Worm (Caenorhabditis elegans) whole organism, late embryonic: ENCODE measurements around the gene amdh-1.

Experiments
- C08G9.2 ChIP-seq: sonication (generic microtip); optimal IDR thresholded peaks from 2 replicates; lab custom pipeline; 2016; ENCODE audit warnings: mild to moderate bottlenecking, missing genetic modification characterization, moderate library complexity, missing compliant biosample characterization
- C38D4.7 ChIP-seq: fragments of 200-800 bp; sonication (Bioruptor generic); optimal IDR thresholded peaks from 2 replicates; lab custom pipeline; 2018; ENCODE audit warnings: mild to moderate bottlenecking, missing genetic modification characterization, moderate library complexity, missing compliant biosample characterization
- F13H6.1 ChIP-seq: sonication (generic microtip); optimal IDR thresholded peaks from 2 replicates; lab custom pipeline; 2016; ENCODE audit warnings: missing genetic modification characterization, missing compliant biosample characterization
- K02D7.2 ChIP-seq: sonication (generic microtip); optimal IDR thresholded peaks from 2 replicates; lab custom pipeline; 2017; ENCODE audit warnings: mild to moderate bottlenecking, missing genetic modification characterization, missing compliant biosample characterization
- T23F11.4 ChIP-seq: fragments of 200-800 bp; sonication (Bioruptor generic); optimal IDR thresholded peaks from 2 replicates; lab custom pipeline; 2018; ENCODE audit warnings: mild to moderate bottlenecking, missing genetic modification characterization, missing compliant biosample characterization
- ahr-1 ChIP-seq: sonication (generic microtip); optimal IDR thresholded peaks from 2 replicates; lab custom pipeline; 2016; ENCODE audit warnings: missing genetic modification characterization, missing compliant biosample characterization
- ceh-14 ChIP-seq: sonication (generic microtip); optimal IDR thresholded peaks from 2 replicates; lab custom pipeline; 2016; ENCODE audit warnings: missing genotype, missing genetic modification characterization, missing compliant biosample characterization
- ceh-18 ChIP-seq: sonication (generic microtip); optimal IDR thresholded peaks from 2 replicates; lab custom pipeline; 2016; ENCODE audit warnings: missing genetic modification characterization, missing compliant biosample characterization
- ceh-19 ChIP-seq: fragments of 200-800 bp; sonication (Bioruptor generic); optimal IDR thresholded peaks from 2 replicates; lab custom pipeline; 2018; ENCODE audit warnings: mild to moderate bottlenecking, missing genetic modification characterization, missing compliant biosample characterization
- ceh-24 ChIP-seq: sonication (generic microtip); optimal IDR thresholded peaks from 2 replicates; lab custom pipeline; 2016; ENCODE audit warnings: mild to moderate bottlenecking, missing genetic modification characterization, missing compliant biosample characterization
- ceh-30 ChIP-seq: fragments of 150-350 bp; optimal IDR thresholded peaks from 2 replicates; lab custom pipeline; 2014; ENCODE audit warnings: missing biosample characterization, missing genetic modification characterization
- ceh-31 ChIP-seq: sonication (generic microtip); optimal IDR thresholded peaks from 2 replicates; lab custom pipeline; 2016; ENCODE audit warnings: missing genetic modification characterization, missing compliant biosample characterization
- ceh-34 ChIP-seq: sonication (generic microtip); optimal IDR thresholded peaks from 2 replicates; lab custom pipeline; 2016; ENCODE audit warnings: mild to moderate bottlenecking, missing genetic modification characterization, missing compliant biosample characterization
- ceh-48 ChIP-seq: sonication (generic microtip); optimal IDR thresholded peaks from 2 replicates; lab custom pipeline; 2016; ENCODE audit warnings: missing genetic modification characterization, inconsistent platforms, missing compliant biosample characterization
- ceh-6 ChIP-seq: fragments of 200-800 bp; sonication (Bioruptor generic); optimal IDR thresholded peaks from 2 replicates; lab custom pipeline; 2018; ENCODE audit warnings: mild to moderate bottlenecking, missing genetic modification characterization, missing compliant biosample characterization
- elt-2 ChIP-seq: sonication (generic microtip); optimal IDR thresholded peaks from 2 replicates; lab custom pipeline; 2016; ENCODE audit warnings: missing genetic modification reagents, missing genetic modification characterization, missing compliant biosample characterization
- elt-4 ChIP-seq: sonication (generic microtip); optimal IDR thresholded peaks from 2 replicates; lab custom pipeline; 2016; ENCODE audit warnings: missing genetic modification characterization, missing compliant biosample characterization
- ets-4 ChIP-seq: sonication (generic microtip); optimal IDR thresholded peaks from 2 replicates; lab custom pipeline; 2016; ENCODE audit warnings: missing genetic modification characterization, missing compliant biosample characterization
- eyg-1 ChIP-seq: sonication (generic microtip); optimal IDR thresholded peaks from 2 replicates; lab custom pipeline; 2016; ENCODE audit warnings: missing genotype, missing genetic modification characterization, missing compliant biosample characterization
- fkh-10 ChIP-seq: fragments of 150-350 bp; optimal IDR thresholded peaks from 2 replicates; lab custom pipeline; 2014; ENCODE audit warnings: missing biosample characterization, missing genetic modification reagents, missing genetic modification characterization
- hlh-15 ChIP-seq: sonication (generic microtip); optimal IDR thresholded peaks from 2 replicates; lab custom pipeline; 2016; ENCODE audit warnings: missing genetic modification characterization, missing compliant biosample characterization
- lin-11 ChIP-seq: fragments of 200-800 bp; sonication (Bioruptor generic); optimal IDR thresholded peaks from 2 replicates; lab custom pipeline; 2018; ENCODE audit warnings: mild to moderate bottlenecking, missing genetic modification characterization, missing compliant biosample characterization
- mec-3 ChIP-seq: sonication (generic microtip); optimal IDR thresholded peaks from 2 replicates; lab custom pipeline; 2016; ENCODE audit warnings: borderline replicate concordance, missing genetic modification characterization, missing compliant biosample characterization
- nfya-1 ChIP-seq: sonication (generic microtip); optimal IDR thresholded peaks from 2 replicates; lab custom pipeline; 2017; ENCODE audit warnings: missing genetic modification characterization, mild to moderate bottlenecking, missing compliant biosample characterization, antibody characterized with exemption, moderate library complexity
- nhr-11 ChIP-seq: fragments of 150-350 bp; optimal IDR thresholded peaks from 2 replicates; lab custom pipeline; 2014; ENCODE audit warnings: missing biosample characterization, missing genetic modification characterization
- nhr-232 ChIP-seq: sonication (generic microtip); optimal IDR thresholded peaks from 2 replicates; lab custom pipeline; 2016; ENCODE audit warnings: missing genetic modification characterization, missing compliant biosample characterization
- npax-4 ChIP-seq: sonication (generic microtip); optimal IDR thresholded peaks from 2 replicates; lab custom pipeline; 2016; ENCODE audit warnings: missing genetic modification characterization, missing compliant biosample characterization
- odd-2 ChIP-seq: sonication (generic microtip); optimal IDR thresholded peaks from 2 replicates; lab custom pipeline; 2017; ENCODE audit warnings: antibody characterized with exemption, mild to moderate bottlenecking, missing genetic modification characterization, missing compliant biosample characterization
- pat-9 ChIP-seq: fragments of 200-800 bp; sonication (Bioruptor generic); optimal IDR thresholded peaks from 2 replicates; lab custom pipeline; 2018; ENCODE audit warnings: mild to moderate bottlenecking, missing genetic modification characterization, moderate library complexity, missing compliant biosample characterization
- pha-2 ChIP-seq: sonication (generic microtip); optimal IDR thresholded peaks from 2 replicates; lab custom pipeline; 2017; ENCODE audit warnings: mild to moderate bottlenecking, missing genetic modification characterization, missing compliant biosample characterization
- sox-4 ChIP-seq: sonication (generic microtip); optimal IDR thresholded peaks from 2 replicates; lab custom pipeline; 2017; ENCODE audit warnings: mild to moderate bottlenecking, missing genetic modification characterization, inconsistent platforms, missing compliant biosample characterization
- tbx-2 ChIP-seq: sonication (generic microtip); optimal IDR thresholded peaks from 2 replicates; lab custom pipeline; 2016; ENCODE audit warnings: missing genetic modification characterization, missing compliant biosample characterization
- ttx-3 ChIP-seq: sonication (generic microtip); optimal IDR thresholded peaks from 2 replicates; lab custom pipeline; 2016; ENCODE audit warnings: missing genetic modification reagents, missing genetic modification characterization, missing compliant biosample characterization
- unc-42 ChIP-seq: sonication (generic microtip); optimal IDR thresholded peaks from 2 replicates; lab custom pipeline; 2016; ENCODE audit warnings: missing genotype, missing genetic modification characterization, missing compliant biosample characterization

The amdh-1 gene

ce11 chrIII:6230870-6231269, 20.7 kb upstream of the amdh-1 start, which contains the start of gene esyt-2:
esyt-2 (minus strand) TSS chrIII:6230970.
- TF ChIP-seq nfya-1: no peak
- no peak for TF ChIP-seq ceh-34
- TF ChIP-seq ceh-14: no peak
- TF ChIP-seq ceh-30 (tag; lab: Kevin White, UChicago): no peak
- TF ChIP-seq eyg-1: no peak
- no peak for TF ChIP-seq ceh-24 (tag; lab: Kevin White, UChicago)
- TF ChIP-seq ceh-19 (GFP tag; lab: Kevin White, UChicago): no peak

DNA sequence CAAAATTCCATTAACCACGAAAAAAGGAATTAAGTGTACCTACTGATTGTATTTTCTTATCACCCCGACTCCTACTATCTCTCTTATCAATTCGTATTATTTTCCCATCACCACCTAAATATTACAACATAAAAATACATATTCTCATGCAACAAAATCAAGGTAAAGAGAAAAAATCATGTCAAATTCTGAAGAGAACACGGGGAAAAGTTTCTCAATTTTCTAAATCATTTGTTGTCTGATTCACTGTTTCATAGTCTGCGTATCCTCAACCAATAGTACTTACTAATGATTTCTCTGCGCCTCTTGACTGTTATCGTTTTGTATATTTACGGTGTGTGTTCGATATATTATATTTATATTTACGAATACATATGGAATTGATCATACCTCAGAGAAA, 19.7 kb upstream of the amdh-1 start:
- TF ChIP-seq elt-2 (peak; percentile 85), hlh-15 (no peak), fkh-10 (GFP tag; lab: Kevin White, UChicago) (no peak), C38D4.7 (GFP tag; lab: Kevin White, UChicago) (no peak)

- no peak for TF ChIP-seq K02D7.2 (tag; lab: Kevin White, UChicago)
- TF ChIP-seq F13H6.1 (tag; lab: Kevin White, UChicago): no peak
- no peak for TF ChIP-seq sox-4
- no peak for TF ChIP-seq odd-2
Observed at ce11 chrIII:6236649-6237048, 15.0 kb upstream of the amdh-1 start, which contains the start of gene T12A2.21. T12A2.21 (minus strand) TSS chrIII:6236749.

DNA sequence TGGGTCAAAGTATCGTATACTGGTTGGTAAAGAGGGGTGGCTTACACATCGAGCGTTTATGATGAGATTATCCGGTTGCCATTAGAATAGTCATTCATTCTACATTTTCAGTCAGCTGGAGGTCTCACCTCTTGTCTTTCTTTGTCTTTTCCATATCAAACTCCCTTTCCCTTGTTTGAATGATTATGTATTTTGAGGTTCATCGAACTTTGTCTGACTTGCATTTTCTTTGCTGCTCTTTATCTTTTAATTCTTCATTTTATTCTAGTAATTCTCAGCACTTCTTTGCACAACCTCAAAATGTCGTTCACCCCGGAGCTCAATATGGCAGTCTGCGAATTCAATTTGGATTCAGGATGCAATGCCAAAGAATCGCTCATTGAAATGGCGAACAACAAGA, 11.1 kb upstream of the amdh-1 start, which contains the start of gene T12A2.3:
T12A2.3 (plus strand) TSS at position 301 of the 400 bp plus-strand sequence.
- no peak for TF ChIP-seq ceh-18 (tag; lab: Kevin White, UChicago)
- no peak for TF ChIP-seq nhr-11 (tag; lab: Kevin White, UChicago)
- TF ChIP-seq nhr-232 (tag; lab: Kevin White, UChicago): no peak
- TF ChIP-seq ceh-14: no peak
- TF ChIP-seq ceh-6 (GFP tag; lab: Kevin White, UChicago): no peak
- no peak for TF ChIP-seq ttx-3 (tag; lab: Kevin White, UChicago)
- TF ChIP-seq unc-42 (tag; lab: Kevin White, UChicago): no peak
- no peak for TF ChIP-seq ahr-1 (tag; lab: Kevin White, UChicago)

DNA sequence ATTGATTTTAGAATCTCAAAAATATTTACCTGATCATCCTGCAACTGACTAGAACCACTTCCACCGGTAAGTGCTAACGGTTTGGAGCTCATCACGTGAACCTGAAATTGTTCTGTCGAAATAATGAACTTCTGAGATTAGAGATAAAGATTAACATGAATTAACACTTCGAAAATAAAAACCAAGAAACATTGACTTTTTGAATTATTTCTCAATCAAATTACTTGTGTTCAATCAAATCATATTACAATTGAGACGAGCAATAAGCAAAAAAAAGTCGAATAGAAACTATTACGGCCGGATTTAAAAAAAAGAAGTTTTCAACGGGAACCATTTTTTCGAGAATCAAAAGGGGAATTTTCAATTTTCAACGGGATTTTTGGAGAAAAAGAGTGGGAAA, 5.9 kb upstream of the amdh-1 start, which contains the start of gene bcas-2:
bcas-2 (minus strand) TSS at position 101 of the 400 bp plus-strand sequence.
- TF ChIP-seq T23F11.4 (GFP tag; lab: Kevin White, UChicago): no peak
- TF ChIP-seq npax-4: no peak
- TF ChIP-seq ceh-34: no peak
- no peak for TF ChIP-seq pat-9 (tag; lab: Kevin White, UChicago)
- TF ChIP-seq mec-3 (tag; lab: Kevin White, UChicago): no peak
- TF ChIP-seq elt-4: no peak
- no peak for TF ChIP-seq tbx-2 (tag; lab: Kevin White, UChicago)
- no peak for TF ChIP-seq ceh-24 (tag; lab: Kevin White, UChicago)
- TF ChIP-seq nhr-11 (tag; lab: Kevin White, UChicago): no peak
- TF ChIP-seq pha-2 (tag; lab: Kevin White, UChicago): no peak
- TF ChIP-seq ceh-48 (tag; lab: Kevin White, UChicago): no peak
- no peak for TF ChIP-seq C08G9.2 (tag; lab: Kevin White, UChicago)
- no peak for TF ChIP-seq ets-4
- no peak for TF ChIP-seq elt-2
- TF ChIP-seq lin-11 (tag; lab: Kevin White, UChicago): no peak
- no peak for TF ChIP-seq ceh-31 (tag; lab: Kevin White, UChicago)
